Fruit fly (Drosophila melanogaster) whole organism, pupa: ENCODE data around the gene Dpm3.
A peak's percentile ranks its signal among the peaks of the same experiment; 100 is the strongest.

ENCODE experiments used
- CG10348 ChIP-seq: fragments of 200-800 bp; sonication (Bioruptor generic); IDR thresholded peaks from 2 replicates; pipeline ENCODE4 v1.3.6; 2022; ENCODE audit warnings: missing biosample characterization, missing genetic modification characterization
- CG12605 ChIP-seq: fragments of 200-800 bp; sonication (Bioruptor generic); IDR thresholded peaks from 2 replicates; pipeline ENCODE4 v1.3.6; 2022; ENCODE audit warnings: missing biosample characterization, missing genetic modification characterization
- CG13204 ChIP-seq: fragments of 200-800 bp; sonication (Bioruptor generic); optimal IDR thresholded peaks from 2 replicates; lab custom pipeline; 2018; ENCODE audit warnings: missing biosample characterization, mild to moderate bottlenecking, missing genetic modification characterization, moderate library complexity
- CG14655 ChIP-seq: fragments of 200-800 bp; sonication (Bioruptor generic); optimal IDR thresholded peaks from 3 replicates; lab custom pipeline; 2017; ENCODE audit warnings: mild to moderate bottlenecking, missing biosample characterization, missing genetic modification reagents, missing genetic modification characterization
- CG15710 ChIP-seq: fragments of 200-800 bp; sonication (Bioruptor generic); optimal IDR thresholded peaks from 2 replicates; lab custom pipeline; 2018; ENCODE audit warnings: missing biosample characterization, mild to moderate bottlenecking, missing genetic modification characterization, moderate library complexity
- CG17806 ChIP-seq: fragments of 200-800 bp; sonication (Bioruptor generic); optimal IDR thresholded peaks from 2 replicates; lab custom pipeline; 2018; ENCODE audit warnings: missing biosample characterization, mild to moderate bottlenecking, missing genetic modification characterization, moderate library complexity
- CG32121 ChIP-seq: fragments of 200-800 bp; sonication (Bioruptor generic); IDR thresholded peaks from 2 replicates; pipeline ENCODE4 v1.3.6; 2022; ENCODE audit warnings: missing biosample characterization, missing genetic modification characterization
- CG34367 ChIP-seq: fragments of 200-800 bp; sonication (Bioruptor generic); optimal IDR thresholded peaks from 2 replicates; lab custom pipeline; 2018; ENCODE audit warnings: missing biosample characterization, mild to moderate bottlenecking, missing genetic modification characterization
- CG4496 ChIP-seq: fragments of 200-800 bp; sonication (Bioruptor generic); IDR thresholded peaks from 3 replicates; pipeline ENCODE4 v1.3.6; 2022; ENCODE audit warnings: missing biosample characterization, missing genetic modification characterization
- CG8159 ChIP-seq: fragments of 200-800 bp; sonication (Bioruptor generic); optimal IDR thresholded peaks from 3 replicates; lab custom pipeline; 2018; ENCODE audit warnings: missing biosample characterization, mild to moderate bottlenecking, missing genetic modification characterization, moderate library complexity
- CG8301 ChIP-seq: fragments of 200-800 bp; sonication (Bioruptor generic); optimal IDR thresholded peaks from 2 replicates; lab custom pipeline; 2018; ENCODE audit warnings: missing biosample characterization, mild to moderate bottlenecking, missing genetic modification characterization
- CG9948 ChIP-seq: fragments of 200-800 bp; sonication (Bioruptor generic); optimal IDR thresholded peaks from 2 replicates; lab custom pipeline; 2018; ENCODE audit warnings: missing biosample characterization, mild to moderate bottlenecking, missing genetic modification characterization, moderate library complexity
- D1 ChIP-seq: fragments of 200-800 bp; sonication (Bioruptor generic); optimal IDR thresholded peaks from 2 replicates; lab custom pipeline; 2018; ENCODE audit warnings: missing biosample characterization, mild to moderate bottlenecking, missing genetic modification characterization, moderate library complexity
- EcR ChIP-seq: fragments of 200-800 bp; sonication (Bioruptor generic); optimal IDR thresholded peaks from 3 replicates; lab custom pipeline; 2019; ENCODE audit warnings: missing biosample characterization, missing genetic modification characterization, mild to moderate bottlenecking, moderate library complexity, missing genetic modification reagents
- Ets98B ChIP-seq: fragments of 200-800 bp; sonication (Bioruptor generic); IDR thresholded peaks from 2 replicates; pipeline ENCODE4 v1.3.6; 2022; ENCODE audit warnings: missing biosample characterization, missing genetic modification characterization
- Pif1A ChIP-seq: fragments of 200-800 bp; sonication (Bioruptor generic); optimal IDR thresholded peaks from 3 replicates; lab custom pipeline; 2016; ENCODE audit warnings: missing biosample characterization, missing genetic modification characterization
- Pif1B ChIP-seq: fragments of 200-800 bp; sonication (Bioruptor generic); optimal IDR thresholded peaks from 3 replicates; lab custom pipeline; 2016; ENCODE audit warnings: missing biosample characterization, missing genetic modification characterization
- Snoo ChIP-seq: fragments of 200-800 bp; sonication (Bioruptor generic); optimal IDR thresholded peaks from 3 replicates; lab custom pipeline; 2017; ENCODE audit warnings: missing biosample characterization, mild to moderate bottlenecking, missing genetic modification characterization, inconsistent platforms
- fd96Ca ChIP-seq: fragments of 200-800 bp; sonication (Bioruptor generic); IDR thresholded peaks from 3 replicates; pipeline ENCODE4 v1.3.6; 2022; ENCODE audit warnings: missing biosample characterization, missing genetic modification characterization
- gl ChIP-seq: fragments of 200-800 bp; sonication (Bioruptor generic); optimal IDR thresholded peaks from 2 replicates; lab custom pipeline; 2018; ENCODE audit warnings: missing biosample characterization, mild to moderate bottlenecking, missing genetic modification characterization
- rn ChIP-seq: fragments of 200-800 bp; sonication (Bioruptor generic); IDR thresholded peaks from 2 replicates; pipeline ENCODE4 v1.3.6; 2022; ENCODE audit warnings: missing biosample characterization, missing genetic modification characterization

The Dpm3 gene

dm6 chr3R:13404841-13405441 lies 2.1 kb upstream of the Dpm3 start, which contains the start of gene yellow-e3:
TSS of gene yellow-e3 (minus strand) at chr3R:13404870.
- no peak for TF ChIP-seq Pif1B (GFP tag; lab: Kevin White, UChicago)
- TF ChIP-seq CG15710 (tag; lab: Kevin White, UChicago): no peak
- no peak for TF ChIP-seq CG10348 (GFP tag; lab: Robert Waterston, UW)
- no peak for TF ChIP-seq CG12605 (GFP tag; lab: Robert Waterston, UW)
- TF ChIP-seq Snoo (tag; lab: Kevin White, UChicago): no peak
- TF ChIP-seq Pif1A (GFP tag; lab: Kevin White, UChicago): no peak
- no peak for TF ChIP-seq Ets98B (GFP tag; lab: Robert Waterston, UW)
- TF ChIP-seq CG8301 (tag; lab: Kevin White, UChicago): no peak
- no peak for TF ChIP-seq D1 (tag; lab: Kevin White, UChicago)

- TF ChIP-seq CG14655 (GFP tag; lab: Kevin White, UChicago) (no peak), rn (GFP tag; lab: Robert Waterston, UW) (no peak), gl (tag; lab: Kevin White, UChicago) (no peak), Ets98B (GFP tag; lab: Robert Waterston, UW) (no peak), Pif1A (GFP tag; lab: Kevin White, UChicago) (no peak), CG12605 (GFP tag; lab: Robert Waterston, UW) (0 out of 2 replicates have a peak, but pooled peaks have one; percentile 5), CG15710 (tag; lab: Kevin White, UChicago) (no peak)
These were observed 1.0 kb downstream of the Dpm3 start, which contains the start of gene GILT1 for dm6 chr3R:13401722-13402296. TSS of gene GILT1 (minus strand) at chr3R:13401862.

- TF ChIP-seq Snoo (tag; lab: Kevin White, UChicago) (peak; percentile 90), EcR (GFP tag; lab: Kevin White, UChicago) (peak; percentile 79), CG8301 (tag; lab: Kevin White, UChicago) (peak; percentile 94), gl (tag; lab: Kevin White, UChicago) (peak; percentile 77), D1 (tag; lab: Kevin White, UChicago) (peak; percentile 90), rn (GFP tag; lab: Robert Waterston, UW) (peak; percentile 71), Pif1A (GFP tag; lab: Kevin White, UChicago) (peak; percentile 92), CG10348 (GFP tag; lab: Robert Waterston, UW) (peak; percentile 64; the same call in 1 of the 2 replicates), CG14655 (GFP tag; lab: Kevin White, UChicago) (peak; percentile 95), CG12605 (GFP tag; lab: Robert Waterston, UW) (peak; percentile 71; the same call in 1 of the 2 replicates), CG4496 (GFP tag; lab: Robert Waterston, UW) (peak; percentile 90), CG8159 (tag; lab: Kevin White, UChicago) (peak; percentile 95), CG15710 (tag; lab: Kevin White, UChicago) (peak; percentile 94), Pif1B (GFP tag; lab: Kevin White, UChicago) (peak; percentile 94), CG17806 (tag; lab: Kevin White, UChicago) (peak; percentile 94), CG34367 (tag; lab: Kevin White, UChicago) (peak; percentile 91), CG9948 (peak; percentile 94), Ets98B (GFP tag; lab: Robert Waterston, UW) (peak; percentile 80), fd96Ca (GFP tag; lab: Robert Waterston, UW) (peak; percentile 64; the same call in 2 of the 3 replicates), CG32121 (peak; percentile 87), CG13204 (GFP tag; lab: Kevin White, UChicago) (peak; percentile 90)
These were observed 1.7 kb downstream of the Dpm3 start for dm6 chr3R:13400902-13401721.

dm6 chr3R:13397535-13397934 lies 5.3 kb downstream of the Dpm3 start, which contains the start of gene CG14377:
TSS of gene CG14377 (plus strand) at chr3R:13397835.
- no peak for TF ChIP-seq Pif1A (GFP tag; lab: Kevin White, UChicago)
- TF ChIP-seq CG10348 (GFP tag; lab: Robert Waterston, UW): no peak
- no peak for TF ChIP-seq CG15710 (tag; lab: Kevin White, UChicago)
- no peak for TF ChIP-seq Pif1B (GFP tag; lab: Kevin White, UChicago)
- TF ChIP-seq CG32121: no peak
- no peak for TF ChIP-seq CG4496 (GFP tag; lab: Robert Waterston, UW)
- no peak for TF ChIP-seq D1 (tag; lab: Kevin White, UChicago)
- TF ChIP-seq, all 21 proteins: peak for 0

dm6 chr3R:13397040-13397439 lies 5.8 kb downstream of the Dpm3 start, which contains the start of gene CG14374:
TSS of gene CG14374 (minus strand) at chr3R:13397140.
- TF ChIP-seq CG10348 (GFP tag; lab: Robert Waterston, UW) (no peak), CG32121 (no peak), CG12605 (GFP tag; lab: Robert Waterston, UW) (no peak), CG8301 (tag; lab: Kevin White, UChicago) (no peak), Pif1B (GFP tag; lab: Kevin White, UChicago) (no peak)
